Fruit fly (Drosophila melanogaster): Measurements from ENCODE around the gene Gr93b.

The Gr93b gene

dm6 chr3R:21848987-21849442 is 5.5 kb upstream of the Gr93b start (continued):
- peak; percentile 55 for TF ChIP-seq CG10209 (GFP tag; optimal IDR thresholded peaks at IDR 0.05)
- no peak for TF ChIP-seq CG3726 (GFP tag; IDR thresholded peaks at IDR 0.05)
- TF ChIP-seq CG4360 (GFP tag; IDR thresholded peaks at IDR 0.05) = 0 out of 2 replicates have a peak, but pooled peaks have one; percentile 19
- peak; percentile 11 for TF ChIP-seq CG18011 (GFP tag; optimal IDR thresholded peaks at IDR 0.05)
- TF ChIP-seq hbn (GFP tag; IDR thresholded peaks at IDR 0.05; ENCODE audit: partially characterized antibody) = no peak
- TF ChIP-seq Opbp (GFP tag; IDR thresholded peaks at IDR 0.05; ENCODE audit: partially characterized antibody) = no peak
- TF ChIP-seq CG13424 (tag; optimal IDR thresholded peaks at IDR 0.05) = peak; percentile 75
- no peak for TF ChIP-seq Oaz (GFP tag; IDR thresholded peaks at IDR 0.05)
- TF ChIP-seq CG15696 (tag; optimal IDR thresholded peaks at IDR 0.05) = peak; percentile 78
- TF ChIP-seq CG1832 (GFP tag; optimal IDR thresholded peaks at IDR 0.05) = no peak
- TF ChIP-seq psq (GFP tag; optimal IDR thresholded peaks at IDR 0.05) = no peak
- no peak for TF ChIP-seq vnd (GFP tag; IDR thresholded peaks at IDR 0.05; ENCODE audit: partially characterized antibody)
- TF ChIP-seq Dad (GFP tag; optimal IDR thresholded peaks at IDR 0.05) = peak; percentile 27
- TF ChIP-seq CG15269 (tag; optimal IDR thresholded peaks at IDR 0.05) = peak; percentile 61
- TF ChIP-seq Kr (GFP tag; optimal IDR thresholded peaks at IDR 0.05) = no peak
- peak; percentile 20; the same call in 1 of the 2 replicates for TF ChIP-seq CG3847 (GFP tag; IDR thresholded peaks at IDR 0.05)
- TF ChIP-seq kni (GFP tag; optimal IDR thresholded peaks at IDR 0.05) = peak; percentile 3
- TF ChIP-seq CkIIα-i1 (GFP tag; IDR thresholded peaks at IDR 0.05) = no peak
- peak; percentile 79 to 86 for TF ChIP-seq eve (GFP tag; optimal IDR thresholded peaks at IDR 0.05)
- peak; percentile 27 for TF ChIP-seq eyg (GFP tag; optimal IDR thresholded peaks at IDR 0.05)
- TF ChIP-seq Lim3 (GFP tag; IDR thresholded peaks at IDR 0.05) = no peak
- peak; percentile 46; the same call in 1 of the 2 replicates for TF ChIP-seq CG14441 (GFP tag; IDR thresholded peaks at IDR 0.05)
- no peak for TF ChIP-seq CG10543 (GFP tag; optimal IDR thresholded peaks at IDR 0.05)
- TF ChIP-seq CG7839 (tag; optimal IDR thresholded peaks at IDR 0.05) = peak; percentile 86
- no peak for TF ChIP-seq CG8478 (optimal IDR thresholded peaks at IDR 0.05)
- peak; percentile 51 for TF ChIP-seq odd (GFP tag; optimal IDR thresholded peaks at IDR 0.05)
- TF ChIP-seq CG6272 (GFP tag; IDR thresholded peaks at IDR 0.05) = no peak
- no peak for TF ChIP-seq BEAF-32 (GFP tag; optimal IDR thresholded peaks at IDR 0.05)
- TF ChIP-seq pfk (GFP tag; optimal IDR thresholded peaks at IDR 0.05) = no peak
- TF ChIP-seq CG5245 (GFP tag; optimal IDR thresholded peaks at IDR 0.05) = peak; percentile 46
- peak; percentile 9 for TF ChIP-seq CG8290 (GFP tag; optimal IDR thresholded peaks at IDR 0.05)
- TF ChIP-seq CG8290 (tag; optimal IDR thresholded peaks at IDR 0.05) = peak in 1 of 2 experiments; percentile 20
- no peak for TF ChIP-seq vvl (GFP tag; IDR thresholded peaks at IDR 0.05)
- TF ChIP-seq tll (GFP tag; optimal IDR thresholded peaks at IDR 0.05) = no peak
- TF ChIP-seq Elba2 (GFP tag; optimal IDR thresholded peaks at IDR 0.05) = peak; percentile 45
- no peak for TF ChIP-seq Poxn (GFP tag; IDR thresholded peaks at IDR 0.05)
- TF ChIP-seq bsh (GFP tag; optimal IDR thresholded peaks at IDR 0.05) = peak; percentile 60 to 88
- TF ChIP-seq ase (GFP tag; IDR thresholded peaks at IDR 0.05) = 0 out of 3 replicates have a peak, but pooled peaks have one; percentile 26
- no peak for TF ChIP-seq CG10565 (GFP tag; optimal IDR thresholded peaks at IDR 0.05)
- TF ChIP-seq tin (GFP tag; optimal IDR thresholded peaks at IDR 0.05) = peak; percentile 74
- TF ChIP-seq wdn (GFP tag; IDR thresholded peaks at IDR 0.05) = no peak
- TF ChIP-seq disco-r (GFP tag; optimal IDR thresholded peaks at IDR 0.05) = no peak
- no peak for TF ChIP-seq oc (tag; optimal IDR thresholded peaks at IDR 0.05)
- TF ChIP-seq abd-A (tag; optimal IDR thresholded peaks at IDR 0.05) = no peak
- TF ChIP-seq CG2129 (GFP tag; IDR thresholded peaks at IDR 0.05; ENCODE audit: partially characterized antibody) = no peak
- no peak for TF ChIP-seq NFAT (GFP tag; IDR thresholded peaks at IDR 0.05)
- peak; percentile 36 for TF ChIP-seq cwo (GFP tag; optimal IDR thresholded peaks at IDR 0.05)
- TF ChIP-seq NfI (GFP tag; optimal IDR thresholded peaks at IDR 0.05) = peak; percentile 43
- TF ChIP-seq nerfin-2 (GFP tag; IDR thresholded peaks at IDR 0.05; ENCODE audit: partially characterized antibody) = no peak
- no peak; the same call in 1 of the 2 replicates for TF ChIP-seq ro (GFP tag; IDR thresholded peaks at IDR 0.05)
